Worm (Caenorhabditis elegans): ENCODE results near the gene mrp-2.

ce11 chrX:528761-529160 is 43.7 kb downstream of the mrp-2 start:
- TF ChIP-seq ama-1 (optimal IDR thresholded peaks at IDR 0.05): no peak
- TF ChIP-seq flt-1 (GFP tag; IDR thresholded peaks at IDR 0.05): no peak
- no peak for TF ChIP-seq pes-1 (GFP tag; IDR thresholded peaks at IDR 0.05)
- no peak for TF ChIP-seq F13C5.2 (tag; optimal IDR thresholded peaks at IDR 0.05)
- no peak for TF ChIP-seq aly-1 (tag; optimal IDR thresholded peaks at IDR 0.05)
- TF ChIP-seq hmbx-1 (tag; optimal IDR thresholded peaks at IDR 0.05): no peak
- TF ChIP-seq ceh-13 (GFP tag; optimal IDR thresholded peaks at IDR 0.05): no peak
